Fruit fly (Drosophila melanogaster) whole organism, adult: ENCODE measurements around the gene Elo68alpha.
A peak's percentile ranks its signal among the peaks of the same experiment; 100 is the strongest.

ENCODE experiments used
- CG11617 ChIP-seq: fragments of 200-800 bp; sonication (Bioruptor generic); optimal IDR thresholded peaks from 2 replicates; lab custom pipeline; 2017; ENCODE audit warnings: mild to moderate bottlenecking, missing biosample characterization, missing genetic modification reagents, missing genetic modification characterization
- CG12768 ChIP-seq: fragments of 200-800 bp; sonication (Bioruptor generic); optimal IDR thresholded peaks from 2 replicates; lab custom pipeline; 2017; ENCODE audit warnings: missing biosample characterization, missing genetic modification characterization, mild to moderate bottlenecking, moderate library complexity, missing genetic modification reagents
- CG14711 ChIP-seq: fragments of 200-800 bp; sonication (Bioruptor generic); optimal IDR thresholded peaks from 2 replicates; lab custom pipeline; 2018; ENCODE audit warnings: missing biosample characterization, mild to moderate bottlenecking, missing genetic modification characterization, moderate library complexity
- CG1620 ChIP-seq: fragments of 200-800 bp; sonication (Bioruptor generic); optimal IDR thresholded peaks from 2 replicates; lab custom pipeline; 2016; ENCODE audit warnings: missing biosample characterization, missing genetic modification characterization
- CG33017 ChIP-seq: fragments of 200-800 bp; sonication (Bioruptor generic); optimal IDR thresholded peaks from 2 replicates; lab custom pipeline; 2018; ENCODE audit warnings: missing biosample characterization, mild to moderate bottlenecking, missing genetic modification characterization, moderate library complexity
- CG5204 ChIP-seq: fragments of 200-800 bp; sonication (Bioruptor generic); optimal IDR thresholded peaks from 2 replicates; lab custom pipeline; 2016; ENCODE audit warnings: missing biosample characterization, missing genetic modification characterization
- CG7045 ChIP-seq: fragments of 200-800 bp; sonication (Bioruptor generic); optimal IDR thresholded peaks from 2 replicates; lab custom pipeline; 2017; ENCODE audit warnings: missing biosample characterization, mild to moderate bottlenecking, missing genetic modification characterization
- CG7101 ChIP-seq: fragments of 200-800 bp; sonication (Bioruptor generic); optimal IDR thresholded peaks from 2 replicates; lab custom pipeline; 2018; ENCODE audit warnings: missing biosample characterization, mild to moderate bottlenecking, missing genetic modification characterization, moderate library complexity
- Clk ChIP-seq: fragments of 200-800 bp; sonication (Bioruptor generic); optimal IDR thresholded peaks from 2 replicates; lab custom pipeline; 2017; ENCODE audit warnings: missing biosample characterization, missing genetic modification characterization
- Crg-1 ChIP-seq: fragments of 200-800 bp; sonication (Bioruptor generic); optimal IDR thresholded peaks from 2 replicates; lab custom pipeline; 2016; ENCODE audit warnings: missing biosample characterization, missing genetic modification characterization
- Hr96 ChIP-seq: fragments of 200-800 bp; sonication (Bioruptor generic); optimal IDR thresholded peaks from 2 replicates; lab custom pipeline; 2016; ENCODE audit warnings: missing biosample characterization, missing genetic modification characterization
- Mnt ChIP-seq: fragments of 200-800 bp; sonication (Bioruptor generic); optimal IDR thresholded peaks from 2 replicates; lab custom pipeline; 2016; ENCODE audit warnings: missing biosample characterization, mild to moderate bottlenecking, missing genetic modification characterization
- bab1 ChIP-seq: fragments of 200-800 bp; sonication (Bioruptor generic); optimal IDR thresholded peaks from 3 replicates; lab custom pipeline; 2019; ENCODE audit warnings: missing biosample characterization, mild to moderate bottlenecking, missing genetic modification characterization, moderate library complexity
- cic ChIP-seq: fragments of 200-800 bp; sonication (Bioruptor generic); optimal IDR thresholded peaks from 2 replicates; lab custom pipeline; 2017; ENCODE audit warnings: missing biosample characterization, mild to moderate bottlenecking, missing genetic modification characterization, moderate library complexity
- cnc ChIP-seq, 2 experiments: fragments of >200 bp; optimal IDR thresholded peaks; 2 replicates each; lab custom pipeline; 2017
- kay ChIP-seq: fragments of 200-800 bp; sonication (Bioruptor generic); peaks from one replicate; lab custom pipeline; 2016; ENCODE audit warnings: missing biosample characterization, missing genetic modification characterization, borderline replicate concordance
- ovo ChIP-seq: fragments of 200-800 bp; sonication (Bioruptor generic); optimal IDR thresholded peaks from 2 replicates; lab custom pipeline; 2016; ENCODE audit warnings: missing biosample characterization, missing genetic modification characterization
- pad ChIP-seq: fragments of 200-800 bp; sonication (Bioruptor generic); optimal IDR thresholded peaks from 3 replicates; lab custom pipeline; 2017; ENCODE audit warnings: missing biosample characterization, missing genetic modification characterization, mild to moderate bottlenecking, moderate library complexity, missing genetic modification reagents
- tj ChIP-seq: fragments of 200-800 bp; sonication (Bioruptor generic); optimal IDR thresholded peaks from 3 replicates; lab custom pipeline; 2017; ENCODE audit warnings: missing biosample characterization, mild to moderate bottlenecking, missing genetic modification characterization, moderate library complexity
- toe ChIP-seq: fragments of 200-800 bp; sonication (Bioruptor generic); optimal IDR thresholded peaks from 2 replicates; lab custom pipeline; 2016; ENCODE audit warnings: missing biosample characterization, missing genetic modification characterization

Elo68alpha gene

dm6 chr3L:11071057-11071456 is 31.8 kb downstream of the Elo68alpha start:
- TF ChIP-seq ovo (GFP tag; lab: Kevin White, UChicago) (no peak), cnc (optimal IDR thresholded peaks at IDR 0.05; lab: Kevin White, UChicago) (no peak), CG1620 (no peak), tj (GFP tag; lab: Kevin White, UChicago) (no peak), Clk (GFP tag; lab: Kevin White, UChicago) (no peak), Crg-1 (no peak), pad (no peak), CG7045 (GFP tag; lab: Kevin White, UChicago) (no peak), CG14711 (tag; lab: Kevin White, UChicago) (no peak), CG5204 (no peak), CG11617 (no peak), CG7101 (tag; lab: Kevin White, UChicago) (no peak)

- TF ChIP-seq CG14711 (tag; lab: Kevin White, UChicago) (peak; percentile 43), toe (no peak), CG33017 (tag; lab: Kevin White, UChicago) (peak; percentile 22), cic (peak; percentile 79), pad (peak; percentile 46), CG7101 (tag; lab: Kevin White, UChicago) (peak; percentile 63), Mnt (GFP tag; lab: Kevin White, UChicago) (peak; percentile 89), kay (no peak), CG1620 (no peak), tj (GFP tag; lab: Kevin White, UChicago) (peak; percentile 98), CG12768 (GFP tag; lab: Kevin White, UChicago) (peak; percentile 70), Crg-1 (peak; percentile 48), CG11617 (peak; percentile 36), ovo (GFP tag; lab: Kevin White, UChicago) (peak; percentile 56), Clk (GFP tag; lab: Kevin White, UChicago) (no peak), bab1 (peak; percentile 13), CG5204 (no peak), cnc (optimal IDR thresholded peaks at IDR 0.05; lab: Kevin White, UChicago) (no peak), Hr96 (GFP tag; lab: Kevin White, UChicago) (no peak), CG7045 (GFP tag; lab: Kevin White, UChicago) (peak; percentile 23)
Measured at dm6 chr3L:11070372-11070854, 32.4 kb downstream of the Elo68alpha start, which contains the start of gene Mocs1. Gene Mocs1 (plus strand): TSS chr3L:11070526.

- TF ChIP-seq ovo (GFP tag; lab: Kevin White, UChicago) (no peak), bab1 (no peak), Mnt (GFP tag; lab: Kevin White, UChicago) (peak; percentile 29), CG5204 (no peak)
Measured at dm6 chr3L:11069764-11070163, 33.1 kb downstream of the Elo68alpha start, which contains the start of gene CG6310. Gene CG6310 (minus strand): TSS chr3L:11069864.

dm6 chr3L:11065850-11066249 is 37.0 kb downstream of the Elo68alpha start:
- TF ChIP-seq kay (no peak), CG7045 (GFP tag; lab: Kevin White, UChicago) (no peak), CG11617 (no peak), CG1620 (no peak), CG12768 (GFP tag; lab: Kevin White, UChicago) (no peak), cic (peak; percentile 18), CG14711 (tag; lab: Kevin White, UChicago) (no peak)

- TF ChIP-seq CG7101 (tag; lab: Kevin White, UChicago) (peak; percentile 87), Mnt (GFP tag; lab: Kevin White, UChicago) (peak; percentile 89), toe (peak; percentile 91), Clk (GFP tag; lab: Kevin White, UChicago) (peak; percentile 82), kay (no peak), cic (no peak), CG1620 (peak; percentile 96), Crg-1 (peak; percentile 92), Hr96 (GFP tag; lab: Kevin White, UChicago) (no peak), CG7045 (GFP tag; lab: Kevin White, UChicago) (peak; percentile 71), bab1 (peak; percentile 90), CG33017 (tag; lab: Kevin White, UChicago) (peak; percentile 70), ovo (GFP tag; lab: Kevin White, UChicago) (peak; percentile 59), pad (peak; percentile 80), cnc (optimal IDR thresholded peaks at IDR 0.05; lab: Kevin White, UChicago) (no peak), CG14711 (tag; lab: Kevin White, UChicago) (peak; percentile 76), CG5204 (no peak), CG12768 (GFP tag; lab: Kevin White, UChicago) (peak; percentile 85), tj (GFP tag; lab: Kevin White, UChicago) (peak; percentile 71), CG11617 (peak; percentile 85)
Measured at dm6 chr3L:11064689-11065088, 38.1 kb downstream of the Elo68alpha start, which contains the start of the genes CG32075, CG45101 and SuUR. Gene CG32075 (minus strand): TSS chr3L:11064941. Gene CG45101 (plus strand): TSS chr3L:11064991. Gene SuUR (plus strand): TSS chr3L:11064991.

- TF ChIP-seq CG5204 = no peak
- no peak for TF ChIP-seq ovo (GFP tag; lab: Kevin White, UChicago)
- TF ChIP-seq Clk (GFP tag; lab: Kevin White, UChicago) = no peak
- TF ChIP-seq Hr96 (GFP tag; lab: Kevin White, UChicago) = no peak
- TF ChIP-seq CG1620 = no peak
- no peak for TF ChIP-seq CG7045 (GFP tag; lab: Kevin White, UChicago)
- TF ChIP-seq bab1 = peak; percentile 19
- TF ChIP-seq toe = no peak
- TF ChIP-seq tj (GFP tag; lab: Kevin White, UChicago) = peak; percentile 11
- TF ChIP-seq CG12768 (GFP tag; lab: Kevin White, UChicago) = no peak
- TF ChIP-seq CG7101 (tag; lab: Kevin White, UChicago) = no peak
- TF ChIP-seq kay = no peak
- TF ChIP-seq CG11617 = no peak
- no peak for TF ChIP-seq cnc (optimal IDR thresholded peaks at IDR 0.05; lab: Kevin White, UChicago)
- TF ChIP-seq Mnt (GFP tag; lab: Kevin White, UChicago) = peak; percentile 1
- no peak for TF ChIP-seq CG14711 (tag; lab: Kevin White, UChicago)
- TF ChIP-seq cic = no peak
- no peak for TF ChIP-seq pad
- no peak for TF ChIP-seq Crg-1
- no peak for TF ChIP-seq CG33017 (tag; lab: Kevin White, UChicago)
Measured at dm6 chr3L:11062441-11062840, 40.4 kb downstream of the Elo68alpha start, which contains the start of gene CG32069. Gene CG32069 (minus strand): TSS chr3L:11062614.
